Fruit fly (Drosophila melanogaster) Kc167 (cell line): Measurements from ENCODE around the gene CG31809.

Experiments
- Myc ChIP-seq: fragments of >200 bp; optimal IDR thresholded peaks from 2 replicates; lab custom pipeline; 2017; ENCODE audit warnings: missing external identifiers
- Sin3A ChIP-seq: fragments of >200 bp; optimal IDR thresholded peaks from 2 replicates; lab custom pipeline; 2018; ENCODE audit warnings: missing external identifiers
- h ChIP-seq: fragments of >200 bp; optimal IDR thresholded peaks from 3 replicates; lab custom pipeline; 2018; ENCODE audit warnings: missing external identifiers
- insv ChIP-seq: fragments of >200 bp; optimal IDR thresholded peaks from 3 replicates; lab custom pipeline; 2018; ENCODE audit warnings: missing external identifiers
- psq ChIP-seq: fragments of >200 bp; optimal IDR thresholded peaks from 2 replicates; lab custom pipeline; 2017; ENCODE audit warnings: missing external identifiers
- ttk ChIP-seq: sonication (Bioruptor generic); optimal IDR thresholded peaks from 2 replicates; lab custom pipeline; 2017; ENCODE audit warnings: missing external identifiers

The CG31809 gene

DNA sequence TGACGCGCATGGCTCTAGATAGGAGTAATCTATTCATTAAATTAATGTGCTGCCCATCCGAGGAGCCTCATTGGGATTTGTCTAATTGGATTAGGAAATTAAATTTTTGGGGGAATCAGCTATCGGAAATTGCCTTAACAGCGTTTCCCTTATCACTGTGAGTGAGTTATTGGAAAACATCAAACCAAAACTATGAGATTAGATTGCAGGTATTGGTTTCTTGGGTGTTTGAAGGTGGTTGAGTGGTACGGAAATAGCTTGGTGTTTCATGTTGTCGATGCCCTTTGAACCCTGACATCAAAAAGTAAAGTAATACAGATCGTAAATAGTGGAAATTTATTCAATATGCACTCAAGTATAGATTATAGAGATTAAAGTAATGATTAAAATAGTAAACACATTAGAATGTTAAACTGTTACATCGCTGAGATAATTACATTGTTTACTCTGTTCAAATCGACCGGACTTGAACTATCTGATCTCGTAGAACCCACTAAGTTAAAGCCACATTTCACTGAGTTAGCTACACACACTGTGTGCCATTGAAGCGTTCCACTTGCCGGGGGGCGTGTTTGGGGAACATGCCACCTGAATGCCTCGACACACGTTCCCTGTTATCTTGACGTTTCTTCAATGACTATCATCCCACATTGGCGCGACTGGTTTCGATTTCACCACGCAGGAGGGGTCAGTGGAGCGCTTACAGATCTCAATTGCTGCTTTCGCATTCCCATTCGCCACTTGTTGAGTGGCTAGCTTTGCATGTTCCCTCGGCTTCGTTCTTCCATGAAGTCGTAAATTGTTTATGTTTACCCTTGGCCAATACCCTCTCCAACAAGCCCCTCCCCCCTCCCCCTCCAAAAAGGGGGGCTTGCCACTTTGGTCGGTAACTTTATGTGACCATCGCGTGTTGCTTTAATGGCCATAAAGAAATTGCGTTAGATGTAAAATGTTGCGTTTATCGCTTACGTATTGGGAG is 24.6 kb upstream of the CG31809 start:
- no peak for TF ChIP-seq Sin3A (lab: Kevin White, UChicago)
- no peak for TF ChIP-seq Myc (lab: Kevin White, UChicago)
- no peak for TF ChIP-seq psq (lab: Kevin White, UChicago)
- TF ChIP-seq insv (lab: Kevin White, UChicago): no peak
- no peak for TF ChIP-seq h (lab: Kevin White, UChicago)
- no peak for TF ChIP-seq ttk (lab: Kevin White, UChicago)

DNA sequence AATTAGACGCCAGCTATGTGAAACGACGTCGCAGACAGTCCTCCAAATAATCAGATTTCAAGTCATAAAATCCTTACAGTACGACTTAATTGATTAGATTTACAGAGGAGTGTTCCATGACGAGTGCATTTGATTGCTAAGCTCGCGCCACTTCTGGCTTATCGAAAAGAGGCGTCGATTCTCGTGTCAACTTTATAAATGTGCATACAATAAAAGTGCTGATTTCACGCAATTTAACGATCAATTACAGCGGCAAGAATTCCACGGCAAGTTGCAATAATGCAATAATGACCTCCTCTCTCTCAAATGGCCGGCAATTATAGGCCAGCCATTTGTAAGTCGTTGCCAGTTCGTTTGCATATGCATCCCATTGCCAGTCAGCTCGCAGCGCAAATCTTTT is 23.9 kb upstream of the CG31809 start:
- TF ChIP-seq Sin3A (lab: Kevin White, UChicago) (no peak), h (lab: Kevin White, UChicago) (no peak), Myc (lab: Kevin White, UChicago) (no peak), ttk (lab: Kevin White, UChicago) (no peak), insv (lab: Kevin White, UChicago) (no peak), psq (lab: Kevin White, UChicago) (no peak)

DNA sequence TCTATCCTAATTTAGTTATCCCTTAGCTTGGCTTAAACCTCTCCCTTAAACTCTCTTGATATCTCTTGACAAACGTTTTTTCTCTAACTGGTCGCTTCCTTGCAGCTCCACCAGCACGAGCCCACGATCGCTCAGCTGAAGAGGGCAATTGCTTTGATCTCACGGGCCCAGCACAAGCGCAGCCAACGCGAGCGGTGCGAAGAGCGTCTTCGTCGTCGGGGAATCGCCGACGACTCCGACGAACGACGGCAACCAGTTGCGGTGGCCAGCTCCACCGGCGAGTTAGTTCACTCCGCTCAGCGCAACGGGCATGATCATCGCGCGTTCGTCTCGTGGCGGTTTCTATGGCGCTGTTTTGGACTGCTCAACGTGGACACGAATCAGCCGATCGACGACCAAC is 22.4 kb upstream of the CG31809 start:
- TF ChIP-seq Sin3A (lab: Kevin White, UChicago) (no peak), h (lab: Kevin White, UChicago) (no peak), Myc (lab: Kevin White, UChicago) (no peak), insv (lab: Kevin White, UChicago) (no peak), ttk (lab: Kevin White, UChicago) (no peak), psq (lab: Kevin White, UChicago) (no peak)

DNA sequence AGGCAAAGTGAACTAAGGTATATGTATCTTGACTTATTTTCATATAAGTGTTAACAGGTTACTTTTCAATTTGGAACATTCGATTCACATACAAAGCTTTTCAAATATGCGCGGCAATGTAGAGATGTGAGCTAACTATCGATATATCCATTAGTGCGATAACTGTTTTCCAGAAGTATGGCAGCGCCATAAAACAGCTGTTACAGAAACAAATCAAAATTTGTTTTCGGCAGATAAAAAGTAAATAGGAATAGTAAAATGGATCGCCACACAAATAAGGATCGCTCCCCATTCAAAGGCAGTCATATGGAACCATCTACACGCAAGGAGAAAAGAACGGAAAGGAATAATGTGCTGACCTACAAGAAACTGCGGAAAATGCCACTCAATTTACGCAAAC is 20.8 kb upstream of the CG31809 start, which contains the start of the genes CG32832, CG31743 and CG34313:
CG32832 (minus strand) TSS at position 3 of the 400 bp plus-strand sequence.
CG31743 (plus strand) TSS at position 230 of the 400 bp plus-strand sequence.
CG34313 (plus strand) TSS at position 230 of the 400 bp plus-strand sequence.
- TF ChIP-seq ttk (lab: Kevin White, UChicago) (no peak), Myc (lab: Kevin White, UChicago) (no peak), insv (lab: Kevin White, UChicago) (no peak), psq (lab: Kevin White, UChicago) (no peak), h (lab: Kevin White, UChicago) (no peak), Sin3A (lab: Kevin White, UChicago) (no peak)

DNA sequence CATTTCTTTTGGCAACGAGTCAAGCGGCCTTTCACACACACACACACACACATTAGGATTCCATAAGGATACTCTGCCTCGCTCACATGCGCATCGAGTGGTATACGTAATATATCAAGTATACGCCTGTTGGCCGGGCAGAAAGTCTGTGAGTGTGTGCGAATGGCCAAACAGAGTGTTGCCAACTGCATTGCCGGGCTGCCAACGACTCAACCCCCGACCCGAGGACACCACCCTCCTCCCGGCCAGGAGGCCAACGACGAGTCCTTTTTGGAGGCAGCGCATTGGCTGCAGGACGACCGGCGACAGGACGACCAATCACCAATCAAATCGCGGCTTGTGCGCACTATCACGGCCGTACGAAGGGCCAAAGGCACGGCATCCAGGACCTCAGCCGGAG is 19.2 kb upstream of the CG31809 start:
- no peak for TF ChIP-seq Sin3A (lab: Kevin White, UChicago)
- no peak for TF ChIP-seq h (lab: Kevin White, UChicago)
- no peak for TF ChIP-seq ttk (lab: Kevin White, UChicago)
- TF ChIP-seq psq (lab: Kevin White, UChicago): no peak
- TF ChIP-seq insv (lab: Kevin White, UChicago): no peak
- no peak for TF ChIP-seq Myc (lab: Kevin White, UChicago)

DNA sequence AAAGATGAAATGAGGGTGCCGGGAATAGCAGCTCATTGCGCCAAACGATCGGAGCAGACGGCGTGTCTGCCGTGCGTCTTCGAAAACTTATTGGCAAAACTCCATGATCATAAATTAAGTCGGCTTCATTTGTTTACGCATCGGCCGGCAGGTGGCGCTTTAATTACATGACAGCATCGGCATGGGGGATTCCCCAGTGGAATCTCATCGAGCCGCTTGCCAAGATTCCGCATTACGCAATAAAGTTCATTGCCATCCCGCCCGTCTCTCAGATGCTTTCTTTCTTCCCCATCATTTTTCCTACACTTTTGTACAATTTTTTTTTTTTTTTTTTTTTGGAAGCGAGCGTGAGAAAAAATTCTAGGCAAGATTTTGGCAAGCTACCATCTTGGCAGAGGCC is 18.0 kb upstream of the CG31809 start:
- TF ChIP-seq Myc (lab: Kevin White, UChicago) (no peak), ttk (lab: Kevin White, UChicago) (no peak), insv (lab: Kevin White, UChicago) (no peak), Sin3A (lab: Kevin White, UChicago) (no peak), h (lab: Kevin White, UChicago) (no peak), psq (lab: Kevin White, UChicago) (no peak)

DNA sequence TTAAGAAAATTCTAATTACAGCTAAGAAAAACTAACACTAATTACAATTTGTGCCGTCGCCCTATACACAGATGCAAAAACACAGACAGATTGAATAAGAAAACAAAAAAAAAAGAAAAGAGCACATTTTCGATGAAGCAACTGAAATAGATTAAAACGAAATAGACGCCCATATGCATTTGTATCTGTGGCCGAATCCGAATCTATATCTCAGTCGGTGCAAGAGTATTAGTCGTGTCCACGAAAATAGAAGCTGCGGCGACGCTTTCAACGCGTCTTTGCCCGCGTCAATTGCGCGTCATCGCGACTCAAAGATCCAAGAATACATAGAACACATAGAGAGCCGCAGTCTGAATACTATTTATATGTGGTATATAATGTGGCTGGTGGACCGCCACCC is 16.4 kb upstream of the CG31809 start:
- TF ChIP-seq Myc (lab: Kevin White, UChicago): no peak
- TF ChIP-seq h (lab: Kevin White, UChicago): no peak
- no peak for TF ChIP-seq psq (lab: Kevin White, UChicago)
- no peak for TF ChIP-seq ttk (lab: Kevin White, UChicago)
- TF ChIP-seq Sin3A (lab: Kevin White, UChicago): no peak
- no peak for TF ChIP-seq insv (lab: Kevin White, UChicago)

DNA sequence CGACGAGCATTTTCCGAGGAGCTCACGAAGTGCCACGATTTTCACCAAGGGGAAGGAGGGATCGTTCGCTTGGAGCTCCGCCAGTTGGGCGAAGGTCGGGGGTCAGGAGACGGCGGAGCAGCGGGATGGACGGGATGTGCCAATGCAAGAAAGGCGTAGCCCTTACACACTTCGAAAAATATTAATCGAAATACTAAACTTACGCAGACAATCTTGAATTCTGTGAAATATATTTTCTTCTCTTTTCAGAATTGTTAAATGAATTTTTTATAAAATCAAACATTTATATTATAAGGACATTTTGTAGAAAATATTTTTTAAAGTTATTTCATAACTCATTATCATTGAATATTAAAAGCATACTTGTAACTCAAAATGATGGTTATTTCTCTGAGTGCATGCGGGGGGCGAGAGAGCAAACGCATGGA is 10.4 kb upstream of the CG31809 start:
- TF ChIP-seq ttk (lab: Kevin White, UChicago) (no peak), insv (lab: Kevin White, UChicago) (no peak), h (lab: Kevin White, UChicago) (no peak), Myc (lab: Kevin White, UChicago) (no peak), psq (lab: Kevin White, UChicago) (no peak), Sin3A (lab: Kevin White, UChicago) (no peak)

DNA sequence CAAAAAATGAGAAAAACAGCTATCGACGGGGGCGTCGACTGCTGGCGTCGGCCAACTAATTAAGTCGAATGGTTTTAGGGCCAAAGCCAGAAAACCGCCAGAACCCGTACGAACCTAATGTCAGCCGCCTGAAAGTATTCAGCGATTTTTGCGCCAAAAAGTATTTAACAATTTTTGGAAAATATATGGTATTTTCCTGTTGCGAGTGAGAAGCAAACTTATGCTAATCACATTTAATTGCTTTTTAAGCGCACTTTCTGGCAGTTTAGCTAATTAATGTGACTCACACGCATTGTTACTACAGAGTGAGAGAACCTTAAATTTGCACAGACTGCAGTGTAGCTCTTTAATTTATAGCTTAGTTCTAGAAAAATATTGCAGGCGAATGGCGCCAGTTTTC is 4.0 kb upstream of the CG31809 start:
- TF ChIP-seq h (lab: Kevin White, UChicago) (no peak), Myc (lab: Kevin White, UChicago) (no peak), insv (lab: Kevin White, UChicago) (no peak), Sin3A (lab: Kevin White, UChicago) (no peak), psq (lab: Kevin White, UChicago) (no peak), ttk (lab: Kevin White, UChicago) (no peak)

DNA sequence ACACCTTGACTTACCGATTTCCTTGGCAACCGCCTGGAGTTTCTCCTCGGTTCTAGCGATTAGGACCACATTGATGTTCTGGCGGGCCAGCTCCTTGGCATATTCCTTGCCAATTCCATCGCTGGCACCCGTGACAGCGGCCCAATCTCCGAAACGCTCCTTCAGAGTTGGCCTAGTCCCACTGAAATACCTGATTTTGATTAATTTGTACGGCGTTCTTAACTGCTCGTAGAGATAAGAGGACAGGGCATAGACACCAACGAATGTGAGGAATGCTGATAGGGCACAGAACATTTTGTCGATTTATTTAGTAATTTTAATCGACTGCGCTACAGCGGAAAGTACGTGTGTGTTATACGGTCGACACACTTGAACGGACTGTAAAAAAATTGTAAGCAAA is 2.6 kb upstream of the CG31809 start, which contains the start of gene CG6012:
CG6012 (minus strand) TSS at position 364 of the 400 bp plus-strand sequence.
- TF ChIP-seq h (lab: Kevin White, UChicago) (no peak), Sin3A (lab: Kevin White, UChicago) (no peak), psq (lab: Kevin White, UChicago) (no peak), ttk (lab: Kevin White, UChicago) (no peak), Myc (lab: Kevin White, UChicago) (no peak), insv (lab: Kevin White, UChicago) (no peak)

DNA sequence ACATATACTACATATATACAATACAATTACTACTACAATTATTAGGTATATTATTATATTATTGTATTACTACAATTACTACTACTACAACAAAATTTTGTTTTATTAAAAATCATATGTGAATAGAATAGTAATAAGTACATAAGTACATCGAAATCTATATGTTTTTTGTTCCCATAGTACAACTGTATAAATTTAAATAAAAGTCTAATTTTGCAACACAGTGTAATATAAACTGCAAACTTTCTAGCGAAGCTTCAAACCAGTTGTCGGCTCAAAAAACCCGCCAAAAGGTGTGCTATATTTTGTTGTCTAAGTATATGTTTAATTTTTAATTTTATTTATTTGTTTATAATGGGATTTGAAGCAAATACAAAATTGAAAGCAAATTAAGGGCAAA is 1.1 kb upstream of the CG31809 start:
- TF ChIP-seq ttk (lab: Kevin White, UChicago) (no peak), insv (lab: Kevin White, UChicago) (no peak), h (lab: Kevin White, UChicago) (no peak), psq (lab: Kevin White, UChicago) (no peak), Myc (lab: Kevin White, UChicago) (no peak), Sin3A (lab: Kevin White, UChicago) (no peak)
